Worm (Caenorhabditis elegans): ENCODE measurements around the gene fbxb-79.
"Not testable (repeated sequence)": the region's sequence is repeated elsewhere in the genome, so short reads cannot be mapped to it uniquely, and the experiment has no call there.

The fbxb-79 gene

ce11 chrIV:11225715-11226475, 36.6 kb upstream of the fbxb-79 start:
- TF ChIP-seq T26A8.4 (GFP tag; IDR thresholded peaks at IDR 0.05) (peak; percentile 61; the same call in 1 of the 2 replicates), egl-43 (GFP tag; IDR thresholded peaks at IDR 0.05) (peak; percentile 66; the same call in 1 of the 2 replicates), snpc-1.2 (GFP tag; IDR thresholded peaks at IDR 0.05) (peak; percentile 31; the same call in 1 of the 2 replicates), set-16 (GFP tag; IDR thresholded peaks at IDR 0.05) (peak; percentile 99), hlh-11 (tag; optimal IDR thresholded peaks at IDR 0.05) (peak; percentile 7), pha-4 (GFP tag; IDR thresholded peaks at IDR 0.05) (peak; percentile 22; the same call in 1 of the 2 replicates), madf-5 (GFP tag; IDR thresholded peaks at IDR 0.05) (peak in 1 of 2 experiments; percentile 92; a peak in 2 of 4 replicates)
- TF ChIP-seq pha-4 (tag; optimal IDR thresholded peaks at IDR 0.05): not testable (repeated sequence)

- TF ChIP-seq ceh-28 (tag; optimal IDR thresholded peaks at IDR 0.05): no peak
- TF ChIP-seq aha-1 (tag): peak; percentile 23
- peak; percentile 28 for TF ChIP-seq ama-1 (optimal IDR thresholded peaks at IDR 0.05)
Observed at ce11 chrIV:11225206-11225605, 35.9 kb upstream of the fbxb-79 start, which contains the start of gene col-125. TSS of gene col-125 (plus strand) at chrIV:11225506.

ce11 chrIV:11223878-11224277, 34.6 kb upstream of the fbxb-79 start, which contains the start of gene C29F4.3:
TSS of gene C29F4.3 (minus strand) at chrIV:11223978.
- TF ChIP-seq F10B5.3 (tag; optimal IDR thresholded peaks at IDR 0.05): no peak
- TF ChIP-seq hif-1 (tag; optimal IDR thresholded peaks at IDR 0.05): no peak
- TF ChIP-seq F49E8.2 (tag; optimal IDR thresholded peaks at IDR 0.05; ENCODE audit: borderline replicate concordance): no peak
- TF ChIP-seq R02D3.7 (tag; optimal IDR thresholded peaks at IDR 0.05): no peak
- TF ChIP-seq T26A8.4 (GFP tag; IDR thresholded peaks at IDR 0.05): no peak
- no peak for TF ChIP-seq hlh-11 (tag; optimal IDR thresholded peaks at IDR 0.05)
- no peak for TF ChIP-seq pha-4 (GFP tag; IDR thresholded peaks at IDR 0.05)
- TF ChIP-seq pha-4 (tag; optimal IDR thresholded peaks at IDR 0.05): no peak
- no peak for TF ChIP-seq unc-130 (GFP tag; optimal IDR thresholded peaks at IDR 0.05)
- TF ChIP-seq arid-1 (GFP tag; conservative IDR thresholded peaks at IDR 0.05): no peak
- no peak for TF ChIP-seq lin-38 (GFP tag; IDR thresholded peaks at IDR 0.05)
- TF ChIP-seq nhr-28 (tag; optimal IDR thresholded peaks at IDR 0.05): no peak
- no peak for TF ChIP-seq hmg-1.1 (GFP tag; IDR thresholded peaks at IDR 0.05)
- TF ChIP-seq spr-1 (tag; optimal IDR thresholded peaks at IDR 0.05): no peak
- TF ChIP-seq aha-1 (tag): no peak
- TF ChIP-seq ceh-82 (tag; optimal IDR thresholded peaks at IDR 0.05): no peak
- no peak for TF ChIP-seq Y75B8A.6 (GFP tag; IDR thresholded peaks at IDR 0.05)

- TF ChIP-seq unc-62 (GFP tag; optimal IDR thresholded peaks at IDR 0.05 in 1 of 2) (peak in 1 of 2 experiments; percentile 53), unc-62 (tag; optimal IDR thresholded peaks at IDR 0.05) (no peak), nhr-237 (tag; optimal IDR thresholded peaks at IDR 0.05) (no peak)
Observed at ce11 chrIV:11218037-11218436, 28.7 kb upstream of the fbxb-79 start, which contains the start of gene zip-6. TSS of gene zip-6 (minus strand) at chrIV:11218137.

ce11 chrIV:11212978-11213377, 23.7 kb upstream of the fbxb-79 start:
- no peak for TF ChIP-seq ztf-11 (tag; optimal IDR thresholded peaks at IDR 0.05)
- no peak for TF ChIP-seq ceh-20 (GFP tag; IDR thresholded peaks at IDR 0.05)
- no peak for TF ChIP-seq lin-29 (GFP tag; IDR thresholded peaks at IDR 0.05)
- TF ChIP-seq aha-1 (tag): peak; percentile 90
- TF ChIP-seq mep-1 (tag; optimal IDR thresholded peaks at IDR 0.05): no peak
- no peak for TF ChIP-seq ces-1 (GFP tag; optimal IDR thresholded peaks at IDR 0.05)
- no peak for TF ChIP-seq dmd-8 (GFP tag; IDR thresholded peaks at IDR 0.05)
- TF ChIP-seq fos-1 (tag; optimal IDR thresholded peaks at IDR 0.05): no peak

All from whole organism, L4 larva.